Fruit fly (Drosophila melanogaster) whole organism, embryonic: ENCODE data around the gene CG13239.

ENCODE experiments used
- Atf-2 ChIP-seq: fragments of 200-800 bp; sonication (Bioruptor generic); optimal IDR thresholded peaks from 2 replicates; lab custom pipeline; 2016; ENCODE audit warnings: missing biosample characterization, missing genetic modification characterization
- CG10959 ChIP-seq: fragments of 200-800 bp; sonication (Bioruptor generic); IDR thresholded peaks from 2 replicates; pipeline ENCODE4 v1.3.6; 2022; ENCODE audit warnings: missing biosample characterization, missing genetic modification characterization
- CG11085 ChIP-seq: fragments of 200-800 bp; sonication (Bioruptor generic); IDR thresholded peaks from 2 replicates; pipeline ENCODE4 v1.3.6; 2022; ENCODE audit warnings: missing biosample characterization, missing genetic modification characterization
- CG11695 ChIP-seq: fragments of 200-800 bp; sonication (Bioruptor generic); IDR thresholded peaks from 3 replicates; pipeline ENCODE4 v1.3.6; 2022; ENCODE audit warnings: missing biosample characterization, missing genetic modification characterization
- CG12219 ChIP-seq: fragments of 200-800 bp; sonication (Bioruptor generic); optimal IDR thresholded peaks from 3 replicates; lab custom pipeline; 2018; ENCODE audit warnings: missing biosample characterization, mild to moderate bottlenecking, missing genetic modification characterization
- CG1233 ChIP-seq: fragments of 200-800 bp; sonication (Bioruptor generic); optimal IDR thresholded peaks from 4 replicates; lab custom pipeline; 2018; ENCODE audit warnings: missing biosample characterization, mild to moderate bottlenecking, missing genetic modification characterization
- CG13775 ChIP-seq: fragments of 200-800 bp; sonication (Bioruptor generic); optimal IDR thresholded peaks from 3 replicates; lab custom pipeline; 2017; ENCODE audit warnings: missing biosample characterization, mild to moderate bottlenecking, missing genetic modification characterization
- CG14441 ChIP-seq: fragments of 200-800 bp; sonication (Bioruptor generic); IDR thresholded peaks from 2 replicates; pipeline ENCODE4 v1.3.6; 2022; ENCODE audit warnings: missing biosample characterization, missing genetic modification characterization
- CG14667 ChIP-seq: fragments of 200-800 bp; sonication (Bioruptor generic); IDR thresholded peaks from 2 replicates; pipeline ENCODE4 v1.3.6; 2022; ENCODE audit warnings: missing biosample characterization, missing genetic modification characterization
- CG15601 ChIP-seq: fragments of 200-800 bp; sonication (Bioruptor generic); optimal IDR thresholded peaks from 3 replicates; lab custom pipeline; 2019; ENCODE audit warnings: missing biosample characterization, mild to moderate bottlenecking, missing genetic modification characterization, moderate library complexity
- CG1647 ChIP-seq: fragments of 200-800 bp; sonication (Bioruptor generic); optimal IDR thresholded peaks from 3 replicates; lab custom pipeline; 2016; ENCODE audit warnings: missing biosample characterization, missing genetic modification characterization
- CG17385 ChIP-seq: fragments of 200-800 bp; sonication (Bioruptor generic); optimal IDR thresholded peaks from 3 replicates; lab custom pipeline; 2018; ENCODE audit warnings: missing biosample characterization, mild to moderate bottlenecking, missing genetic modification characterization
- CG18262 ChIP-seq: fragments of 200-800 bp; optimal IDR thresholded peaks from 3 replicates; lab custom pipeline; 2019; ENCODE audit warnings: missing biosample characterization, mild to moderate bottlenecking, missing genetic modification characterization, moderate library complexity
- CG1832 ChIP-seq: fragments of 200-800 bp; sonication (Bioruptor generic); optimal IDR thresholded peaks from 2 replicates; lab custom pipeline; 2017; ENCODE audit warnings: missing biosample characterization, mild to moderate bottlenecking, missing genetic modification characterization, inconsistent platforms
- CG30020 ChIP-seq: fragments of 200-800 bp; optimal IDR thresholded peaks from 2 replicates; lab custom pipeline; 2019; ENCODE audit warnings: missing biosample characterization, mild to moderate bottlenecking, missing genetic modification characterization, moderate library complexity
- CG3065 ChIP-seq: fragments of 200-800 bp; sonication (Bioruptor generic); optimal IDR thresholded peaks from 2 replicates; lab custom pipeline; 2016; ENCODE audit warnings: missing biosample characterization, missing genetic modification characterization
- CG33213 ChIP-seq: fragments of 200-800 bp; sonication (Bioruptor generic); optimal IDR thresholded peaks from 3 replicates; lab custom pipeline; 2016; ENCODE audit warnings: missing biosample characterization, missing genetic modification characterization
- CG34376 ChIP-seq: fragments of 200-800 bp; sonication (Bioruptor generic); optimal IDR thresholded peaks from 2 replicates; lab custom pipeline; 2018; ENCODE audit warnings: missing biosample characterization, mild to moderate bottlenecking, missing genetic modification characterization
- CG3995 ChIP-seq: fragments of 200-800 bp; sonication (Bioruptor generic); optimal IDR thresholded peaks from 3 replicates; lab custom pipeline; 2016; ENCODE audit warnings: missing biosample characterization, missing genetic modification characterization
- CG4820 ChIP-seq: fragments of 200-800 bp; sonication (Bioruptor generic); optimal IDR thresholded peaks from 3 replicates; lab custom pipeline; 2016; ENCODE audit warnings: missing biosample characterization, missing genetic modification characterization
- CG6654 ChIP-seq: fragments of 200-800 bp; sonication (Bioruptor generic); optimal IDR thresholded peaks from 2 replicates; lab custom pipeline; 2017; ENCODE audit warnings: missing biosample characterization, mild to moderate bottlenecking, missing genetic modification characterization
- CG7271 ChIP-seq: fragments of 200-800 bp; sonication (Bioruptor generic); optimal IDR thresholded peaks from 2 replicates; lab custom pipeline; 2018; ENCODE audit warnings: missing biosample characterization, mild to moderate bottlenecking, missing genetic modification characterization, moderate library complexity
- CG8089 ChIP-seq: fragments of 200-800 bp; sonication (Bioruptor generic); optimal IDR thresholded peaks from 3 replicates; lab custom pipeline; 2016; ENCODE audit warnings: missing biosample characterization, missing genetic modification characterization
- CG8359 ChIP-seq: fragments of 200-800 bp; sonication (Bioruptor generic); optimal IDR thresholded peaks from 2 replicates; lab custom pipeline; 2017; ENCODE audit warnings: missing biosample characterization, mild to moderate bottlenecking, missing genetic modification characterization, borderline replicate concordance
- CG8765 ChIP-seq: fragments of 200-800 bp; sonication (Bioruptor generic); IDR thresholded peaks from 2 replicates; pipeline ENCODE4 v1.3.6; 2022; ENCODE audit warnings: missing biosample characterization, missing genetic modification characterization
- CG8924 ChIP-seq: fragments of 200-800 bp; optimal IDR thresholded peaks from 3 replicates; lab custom pipeline; 2019; ENCODE audit warnings: missing biosample characterization, mild to moderate bottlenecking, missing genetic modification characterization, moderate library complexity
- CG8944 ChIP-seq: fragments of 200-800 bp; sonication (Bioruptor generic); optimal IDR thresholded peaks from 3 replicates; lab custom pipeline; 2016; ENCODE audit warnings: missing biosample characterization, missing genetic modification characterization
- Gsc ChIP-seq: fragments of 200-800 bp; sonication (Bioruptor generic); IDR thresholded peaks from 2 replicates; pipeline ENCODE4 v1.3.6; 2022; ENCODE audit warnings: missing biosample characterization, missing genetic modification characterization
- Hand ChIP-seq: fragments of 200-800 bp; sonication (Bioruptor generic); optimal IDR thresholded peaks from 2 replicates; lab custom pipeline; 2017; ENCODE audit warnings: mild to moderate bottlenecking, missing biosample characterization, missing genetic modification reagents, missing genetic modification characterization
- NC2α ChIP-seq: fragments of 200-800 bp; sonication (Bioruptor generic); optimal IDR thresholded peaks from 2 replicates; lab custom pipeline; 2016; ENCODE audit warnings: missing biosample characterization, missing genetic modification characterization
- PHDP ChIP-seq: fragments of 200-800 bp; sonication (Bioruptor generic); optimal IDR thresholded peaks from 3 replicates; lab custom pipeline; 2018; ENCODE audit warnings: missing biosample characterization, mild to moderate bottlenecking, missing genetic modification characterization, moderate library complexity
- Rfx ChIP-seq: fragments of 200-800 bp; sonication (Bioruptor generic); IDR thresholded peaks from 2 replicates; pipeline ENCODE4 v1.3.6; 2022; ENCODE audit warnings: missing biosample characterization, missing genetic modification characterization
- Spps ChIP-seq: fragments of 200-800 bp; sonication (Bioruptor generic); optimal IDR thresholded peaks from 2 replicates; lab custom pipeline; 2018; ENCODE audit warnings: missing biosample characterization, mild to moderate bottlenecking, missing genetic modification characterization
- amos ChIP-seq: fragments of 200-800 bp; sonication (Bioruptor generic); IDR thresholded peaks from 2 replicates; pipeline ENCODE4 v1.3.6; 2022; ENCODE audit warnings: missing biosample characterization, missing genetic modification characterization; ENCODE audit not compliant: partially characterized antibody
- ash1 ChIP-seq: fragments of 200-800 bp; sonication (Bioruptor generic); optimal IDR thresholded peaks from 2 replicates; lab custom pipeline; 2018; ENCODE audit warnings: missing biosample characterization, mild to moderate bottlenecking, missing genetic modification characterization
- bab2 ChIP-seq: fragments of 200-800 bp; sonication (Bioruptor generic); optimal IDR thresholded peaks from 2 replicates; lab custom pipeline; 2016; ENCODE audit warnings: missing biosample characterization, missing genetic modification characterization
- bcd ChIP-seq: fragments of 200-800 bp; sonication (Bioruptor generic); optimal IDR thresholded peaks from 2 replicates; lab custom pipeline; 2017; ENCODE audit warnings: missing biosample characterization, mild to moderate bottlenecking, missing genetic modification characterization
- bowl ChIP-seq: fragments of 200-800 bp; sonication (Bioruptor generic); IDR thresholded peaks from 2 replicates; pipeline ENCODE4 v1.3.6; 2022; ENCODE audit warnings: missing biosample characterization, missing genetic modification characterization
- dimm ChIP-seq: fragments of 200-800 bp; sonication (Bioruptor generic); IDR thresholded peaks from 2 replicates; pipeline ENCODE4 v1.3.6; 2022; ENCODE audit warnings: missing biosample characterization, missing genetic modification characterization
- fd64A ChIP-seq: fragments of 200-800 bp; sonication (Bioruptor generic); optimal IDR thresholded peaks from 3 replicates; lab custom pipeline; 2018; ENCODE audit warnings: missing biosample characterization, mild to moderate bottlenecking, missing genetic modification characterization
- grau ChIP-seq: fragments of 200-800 bp; optimal IDR thresholded peaks from 3 replicates; lab custom pipeline; 2019; ENCODE audit warnings: missing biosample characterization, mild to moderate bottlenecking, missing genetic modification characterization, moderate library complexity
- inv ChIP-seq: fragments of 200-800 bp; sonication (Bioruptor generic); IDR thresholded peaks from 2 replicates; pipeline ENCODE4 v1.3.6; 2022; ENCODE audit warnings: missing biosample characterization, missing genetic modification characterization; ENCODE audit not compliant: partially characterized antibody
- knrl ChIP-seq: fragments of 200-800 bp; sonication (Bioruptor generic); IDR thresholded peaks from 3 replicates; pipeline ENCODE4 v1.3.6; 2022; ENCODE audit warnings: missing biosample characterization, missing genetic modification characterization; ENCODE audit not compliant: partially characterized antibody
- lab ChIP-seq: fragments of 200-800 bp; sonication (Bioruptor generic); optimal IDR thresholded peaks from 3 replicates; lab custom pipeline; 2017; ENCODE audit warnings: missing biosample characterization, missing genetic modification characterization, mild to moderate bottlenecking, moderate library complexity, missing genetic modification reagents
- oc ChIP-seq: fragments of 200-800 bp; sonication (Bioruptor generic); optimal IDR thresholded peaks from 2 replicates; lab custom pipeline; 2018; ENCODE audit warnings: missing biosample characterization, mild to moderate bottlenecking, missing genetic modification characterization, moderate library complexity
- tap ChIP-seq: fragments of 200-800 bp; optimal IDR thresholded peaks from 3 replicates; lab custom pipeline; 2019; ENCODE audit warnings: missing biosample characterization, mild to moderate bottlenecking, missing genetic modification characterization, moderate library complexity
- ttk ChIP-seq: fragments of 200-800 bp; sonication (Bioruptor generic); IDR thresholded peaks from 2 replicates; pipeline ENCODE4 v2.1.2; 2022; ENCODE audit warnings: missing biosample characterization, missing genetic modification characterization
- twi ChIP-seq: fragments of 200-800 bp; optimal IDR thresholded peaks from 2 replicates; lab custom pipeline; 2019; ENCODE audit warnings: missing biosample characterization, mild to moderate bottlenecking, missing genetic modification characterization, moderate library complexity
- tx ChIP-seq: fragments of 200-800 bp; sonication (Bioruptor generic); optimal IDR thresholded peaks from 2 replicates; lab custom pipeline; 2016; ENCODE audit warnings: missing biosample characterization, missing genetic modification characterization
- zf30C ChIP-seq: fragments of 200-800 bp; sonication (Bioruptor generic); optimal IDR thresholded peaks from 3 replicates; lab custom pipeline; 2018; ENCODE audit warnings: missing biosample characterization, mild to moderate bottlenecking, missing genetic modification characterization

CG13239 gene

DNA sequence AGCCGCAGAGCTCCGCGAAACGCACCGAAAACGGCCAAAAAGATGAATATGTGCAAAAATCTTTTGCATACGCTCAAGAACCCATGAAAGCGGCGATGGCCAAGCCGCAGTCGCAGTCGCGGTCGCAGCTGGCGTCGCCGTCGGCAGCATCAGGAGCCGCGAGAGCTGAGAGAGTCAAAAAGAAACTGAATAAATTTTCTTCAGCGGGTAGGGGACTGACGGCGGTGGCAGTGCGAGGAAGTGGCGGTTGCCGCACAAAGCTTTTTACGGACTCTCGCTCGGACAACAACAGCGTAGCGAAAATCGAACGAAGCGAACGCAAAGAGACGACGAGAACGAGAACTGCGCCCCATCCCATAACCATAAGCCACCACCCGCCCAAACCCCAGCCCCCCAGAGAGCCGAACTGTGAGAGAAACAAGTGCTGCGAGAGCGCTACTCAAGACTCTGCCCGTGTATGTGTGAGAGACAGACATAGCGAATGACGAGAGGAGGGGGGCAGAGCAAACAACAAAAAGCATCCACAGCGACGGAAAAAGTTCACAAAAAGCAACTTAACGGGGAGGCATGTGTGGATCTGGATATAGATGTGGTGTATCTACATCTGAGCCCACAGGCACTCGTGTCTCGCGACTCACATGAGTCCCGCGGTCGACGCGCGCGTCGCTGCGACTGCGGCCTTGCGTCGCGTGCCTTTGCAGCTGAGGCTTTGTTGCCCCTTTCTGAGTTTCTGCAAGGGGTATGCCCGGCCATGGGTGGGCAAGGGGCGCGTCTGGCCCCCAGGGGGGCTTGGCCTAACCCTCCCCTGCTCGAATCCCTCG, 25.2 kb upstream of the CG13239 start, which contains the start of gene jim (continued):
- TF ChIP-seq CG1832 (GFP tag; lab: Kevin White, UChicago), result no peak
- peak; percentile 24 for TF ChIP-seq Rfx (GFP tag; lab: Robert Waterston, UW)
- TF ChIP-seq Gsc (GFP tag; lab: Robert Waterston, UW), result no peak
- peak; percentile 58 for TF ChIP-seq lab (GFP tag; lab: Kevin White, UChicago)
- TF ChIP-seq CG30020 (tag; lab: Kevin White, UChicago), result no peak
- TF ChIP-seq CG8359 (GFP tag; lab: Kevin White, UChicago), result no peak
- TF ChIP-seq NC2α, result no peak
- no peak for TF ChIP-seq CG8089 (GFP tag; lab: Kevin White, UChicago)
- 0 out of 3 replicates have a peak, but pooled peaks have one; percentile 8 for TF ChIP-seq CG11695
- no peak for TF ChIP-seq CG1647 (GFP tag; lab: Kevin White, UChicago)
- TF ChIP-seq bowl (GFP tag; lab: Robert Waterston, UW), result no peak
- TF ChIP-seq oc (tag; lab: Kevin White, UChicago), result no peak
- TF ChIP-seq CG12219 (GFP tag; lab: Kevin White, UChicago), result no peak
- TF ChIP-seq CG15601 (tag; lab: Kevin White, UChicago), result no peak
- TF ChIP-seq inv, result no peak
- TF ChIP-seq zf30C (GFP tag; lab: Kevin White, UChicago), result no peak
- TF ChIP-seq CG8924 (tag; lab: Kevin White, UChicago), result no peak
- TF ChIP-seq CG8765 (GFP tag; lab: Robert Waterston, UW), result no peak
- TF ChIP-seq CG10959, result no peak
- peak; percentile 65 for TF ChIP-seq Hand (GFP tag; lab: Kevin White, UChicago)
- no peak for TF ChIP-seq twi
- TF ChIP-seq fd64A (GFP tag; lab: Kevin White, UChicago), result no peak
- no peak for TF ChIP-seq bab2
- TF ChIP-seq CG34376, result peak; percentile 13
- TF ChIP-seq amos (GFP tag; lab: Robert Waterston, UW), result peak; percentile 27; the same call in 1 of the 2 replicates
- TF ChIP-seq knrl (GFP tag; lab: Robert Waterston, UW), result no peak; the same call in 2 of the 3 replicates
- no peak for TF ChIP-seq CG1233 (GFP tag; lab: Kevin White, UChicago)
- TF ChIP-seq bcd (GFP tag; lab: Kevin White, UChicago), result peak; percentile 11
- no peak for TF ChIP-seq CG33213 (GFP tag; lab: Kevin White, UChicago)
- TF ChIP-seq CG13775, result no peak
- TF ChIP-seq CG3065 (GFP tag; lab: Kevin White, UChicago), result no peak
- peak; percentile 6 for TF ChIP-seq CG17385 (GFP tag; lab: Kevin White, UChicago)
- no peak for TF ChIP-seq dimm (GFP tag; lab: Robert Waterston, UW)
- no peak for TF ChIP-seq tap (tag; lab: Kevin White, UChicago)
- TF ChIP-seq PHDP (tag; lab: Kevin White, UChicago), result peak; percentile 28
- TF ChIP-seq CG4820 (GFP tag; lab: Kevin White, UChicago), result no peak
- no peak for TF ChIP-seq CG11085 (GFP tag; lab: Robert Waterston, UW)
- TF ChIP-seq Atf-2 (GFP tag; lab: Kevin White, UChicago), result no peak
- TF ChIP-seq tx, result no peak
- no peak for TF ChIP-seq CG3995 (GFP tag; lab: Kevin White, UChicago)
- no peak for TF ChIP-seq CG7271
- no peak for TF ChIP-seq CG14441 (GFP tag; lab: Robert Waterston, UW)
- no peak for TF ChIP-seq CG14667 (GFP tag; lab: Robert Waterston, UW)
- TF ChIP-seq CG18262 (tag; lab: Kevin White, UChicago), result no peak
- no peak for TF ChIP-seq CG6654 (GFP tag; lab: Kevin White, UChicago)
- TF ChIP-seq CG8944 (GFP tag; lab: Kevin White, UChicago), result no peak
- no peak; the same call in 1 of the 2 replicates for TF ChIP-seq ttk (GFP tag; lab: Robert Waterston, UW)
- no peak for TF ChIP-seq Spps (tag; lab: Kevin White, UChicago)
- TF ChIP-seq grau (tag; lab: Kevin White, UChicago), result no peak
- TF ChIP-seq ash1 (GFP tag; lab: Kevin White, UChicago), result peak; percentile 51
